Fruit fly (Drosophila melanogaster) whole organism, embryonic: ENCODE results near the gene CG14212.

ENCODE experiments used
- Ada2b ChIP-seq: fragments of 200-800 bp; sonication (Bioruptor generic); IDR thresholded peaks from 2 replicates; pipeline ENCODE4 v1.3.6; 2022; ENCODE audit warnings: missing biosample characterization, missing genetic modification characterization
- Adf1 ChIP-seq: fragments of 200-800 bp; sonication (Bioruptor generic); IDR thresholded peaks from 2 replicates; pipeline ENCODE4 v1.3.6; 2022; ENCODE audit warnings: missing biosample characterization, missing genetic modification characterization
- B-H2 ChIP-seq: fragments of 200-800 bp; sonication (Bioruptor generic); optimal IDR thresholded peaks from 2 replicates; lab custom pipeline; 2018; ENCODE audit warnings: missing biosample characterization, mild to moderate bottlenecking, missing genetic modification characterization
- Bteb2 ChIP-seq: fragments of 200-800 bp; sonication (Bioruptor generic); optimal IDR thresholded peaks from 2 replicates; lab custom pipeline; 2016; ENCODE audit warnings: missing biosample characterization, missing genetic modification characterization
- CG10366 ChIP-seq: fragments of 200-800 bp; sonication (Bioruptor generic); IDR thresholded peaks from 2 replicates; pipeline ENCODE4 v1.3.6; 2022; ENCODE audit warnings: missing biosample characterization, missing genetic modification characterization
- CG11093 ChIP-seq: fragments of 200-800 bp; sonication (Bioruptor generic); IDR thresholded peaks from 3 replicates; pipeline ENCODE4 v1.3.6; 2022; ENCODE audit warnings: missing biosample characterization, missing genetic modification characterization
- CG11560 ChIP-seq: fragments of 200-800 bp; sonication (Bioruptor generic); IDR thresholded peaks from 3 replicates; pipeline ENCODE4 v1.3.6; 2022; ENCODE audit warnings: missing biosample characterization, missing genetic modification characterization
- CG12769 ChIP-seq: fragments of 200-800 bp; sonication (Bioruptor generic); optimal IDR thresholded peaks from 2 replicates; lab custom pipeline; 2019; ENCODE audit warnings: missing biosample characterization, mild to moderate bottlenecking, missing genetic modification characterization, moderate library complexity
- CG12942 ChIP-seq: fragments of 200-800 bp; sonication (Bioruptor generic); optimal IDR thresholded peaks from 3 replicates; lab custom pipeline; 2016; ENCODE audit warnings: missing biosample characterization, missing genetic modification characterization
- CG13287 ChIP-seq: fragments of 200-800 bp; sonication (Bioruptor generic); IDR thresholded peaks from 2 replicates; pipeline ENCODE4 v1.3.6; 2022; ENCODE audit warnings: missing biosample characterization, missing genetic modification characterization; ENCODE audit not compliant: partially characterized antibody
- CG13424 ChIP-seq: fragments of 200-800 bp; sonication (Bioruptor generic); optimal IDR thresholded peaks from 2 replicates; lab custom pipeline; 2019; ENCODE audit warnings: missing biosample characterization, mild to moderate bottlenecking, missing genetic modification characterization, moderate library complexity
- CG15479 ChIP-seq: fragments of 200-800 bp; sonication (Bioruptor generic); optimal IDR thresholded peaks from 3 replicates; lab custom pipeline; 2019; ENCODE audit warnings: missing biosample characterization, mild to moderate bottlenecking, missing genetic modification characterization, moderate library complexity
- CG15514 ChIP-seq: fragments of 200-800 bp; sonication (Bioruptor generic); optimal IDR thresholded peaks from 3 replicates; lab custom pipeline; 2017; ENCODE audit warnings: missing biosample characterization, missing genetic modification characterization, mild to moderate bottlenecking, moderate library complexity, missing genetic modification reagents
- CG1602 ChIP-seq: fragments of 200-800 bp; sonication (Bioruptor generic); optimal IDR thresholded peaks from 3 replicates; lab custom pipeline; 2016; ENCODE audit warnings: missing biosample characterization, missing genetic modification characterization
- CG1792 ChIP-seq: fragments of 200-800 bp; sonication (Bioruptor generic); optimal IDR thresholded peaks from 2 replicates; lab custom pipeline; 2016; ENCODE audit warnings: missing biosample characterization, missing genetic modification characterization
- CG2120 ChIP-seq: fragments of 200-800 bp; sonication (Bioruptor generic); optimal IDR thresholded peaks from 3 replicates; lab custom pipeline; 2016; ENCODE audit warnings: missing biosample characterization, missing genetic modification characterization
- CG3281 ChIP-seq: fragments of 200-800 bp; sonication (Bioruptor generic); optimal IDR thresholded peaks from 3 replicates; lab custom pipeline; 2017; ENCODE audit warnings: missing biosample characterization, mild to moderate bottlenecking, missing genetic modification characterization
- CG34376 ChIP-seq: fragments of 200-800 bp; sonication (Bioruptor generic); optimal IDR thresholded peaks from 2 replicates; lab custom pipeline; 2018; ENCODE audit warnings: missing biosample characterization, mild to moderate bottlenecking, missing genetic modification characterization
- CG7372 ChIP-seq: fragments of 200-800 bp; sonication (Bioruptor generic); IDR thresholded peaks from 2 replicates; pipeline ENCODE4 v1.3.6; 2022; ENCODE audit warnings: missing biosample characterization, missing genetic modification characterization
- CG7839 ChIP-seq: fragments of 200-800 bp; sonication (Bioruptor generic); optimal IDR thresholded peaks from 3 replicates; lab custom pipeline; 2018; ENCODE audit warnings: missing biosample characterization, mild to moderate bottlenecking, missing genetic modification characterization, moderate library complexity
- CG8388 ChIP-seq: fragments of 200-800 bp; sonication (Bioruptor generic); optimal IDR thresholded peaks from 2 replicates; lab custom pipeline; 2019; ENCODE audit warnings: missing biosample characterization, mild to moderate bottlenecking, missing genetic modification characterization, moderate library complexity
- CG9876 ChIP-seq: fragments of 200-800 bp; sonication (Bioruptor generic); optimal IDR thresholded peaks from 2 replicates; lab custom pipeline; 2016; ENCODE audit warnings: missing biosample characterization, missing genetic modification characterization
- CHES-1-like ChIP-seq: fragments of 200-800 bp; sonication (Bioruptor generic); optimal IDR thresholded peaks from 2 replicates; lab custom pipeline; 2016; ENCODE audit warnings: missing biosample characterization, missing genetic modification characterization
- Drgx ChIP-seq: fragments of 200-800 bp; sonication (Bioruptor generic); IDR thresholded peaks from 2 replicates; pipeline ENCODE4 v1.3.6; 2022; ENCODE audit warnings: missing biosample characterization, missing genetic modification characterization
- E2f2 ChIP-seq: fragments of 200-800 bp; sonication (Bioruptor generic); IDR thresholded peaks from 2 replicates; pipeline ENCODE4 v1.3.6; 2022; ENCODE audit warnings: missing biosample characterization, missing genetic modification characterization
- Hand ChIP-seq: fragments of 200-800 bp; sonication (Bioruptor generic); optimal IDR thresholded peaks from 2 replicates; lab custom pipeline; 2017; ENCODE audit warnings: mild to moderate bottlenecking, missing biosample characterization, missing genetic modification reagents, missing genetic modification characterization
- HmgZ ChIP-seq: fragments of 200-800 bp; sonication (Bioruptor generic); optimal IDR thresholded peaks from 2 replicates; lab custom pipeline; 2018; ENCODE audit warnings: missing biosample characterization, mild to moderate bottlenecking, missing genetic modification characterization
- Hmr ChIP-seq: fragments of 200-800 bp; sonication (Bioruptor generic); optimal IDR thresholded peaks from 3 replicates; lab custom pipeline; 2017; ENCODE audit warnings: mild to moderate bottlenecking, missing biosample characterization, missing genetic modification reagents, missing genetic modification characterization
- Lim3 ChIP-seq: fragments of 200-800 bp; sonication (Bioruptor generic); IDR thresholded peaks from 2 replicates; pipeline ENCODE4 v1.3.6; 2022; ENCODE audit warnings: missing biosample characterization, missing genetic modification characterization
- Mad ChIP-seq: fragments of 200-800 bp; sonication (Bioruptor generic); optimal IDR thresholded peaks from 2 replicates; lab custom pipeline; 2016; ENCODE audit warnings: missing biosample characterization, missing genetic modification characterization
- TFAM ChIP-seq: fragments of 200-800 bp; sonication (Bioruptor generic); optimal IDR thresholded peaks from 2 replicates; lab custom pipeline; 2017; ENCODE audit warnings: missing biosample characterization, missing genetic modification characterization, inconsistent platforms
- Taf1 ChIP-seq: fragments of 200-800 bp; sonication (Bioruptor generic); IDR thresholded peaks from 2 replicates; pipeline ENCODE4 v1.3.6; 2022; ENCODE audit warnings: missing biosample characterization, missing genetic modification characterization
- bbx ChIP-seq: fragments of 200-800 bp; sonication (Bioruptor generic); IDR thresholded peaks from 2 replicates; pipeline ENCODE4 v1.3.6; 2022; ENCODE audit warnings: missing biosample characterization, missing genetic modification characterization; ENCODE audit not compliant: partially characterized antibody
- btn ChIP-seq: fragments of 200-800 bp; sonication (Bioruptor generic); optimal IDR thresholded peaks from 2 replicates; lab custom pipeline; 2016; ENCODE audit warnings: missing biosample characterization, missing genetic modification characterization
- cg ChIP-seq: fragments of 200-800 bp; sonication (Bioruptor generic); optimal IDR thresholded peaks from 3 replicates; lab custom pipeline; 2019; ENCODE audit warnings: missing biosample characterization, mild to moderate bottlenecking, missing genetic modification characterization, moderate library complexity
- disco-r ChIP-seq: fragments of 200-800 bp; sonication (Bioruptor generic); optimal IDR thresholded peaks from 2 replicates; lab custom pipeline; 2016; ENCODE audit warnings: missing biosample characterization, missing genetic modification characterization
- ftz-f1 ChIP-seq: fragments of 200-800 bp; sonication (Bioruptor generic); optimal IDR thresholded peaks from 2 replicates; lab custom pipeline; 2016; ENCODE audit warnings: missing biosample characterization, missing genetic modification characterization
- gcm ChIP-seq: fragments of 200-800 bp; sonication (Bioruptor generic); optimal IDR thresholded peaks from 2 replicates; lab custom pipeline; 2019; ENCODE audit warnings: missing biosample characterization, mild to moderate bottlenecking, missing genetic modification characterization, moderate library complexity
- gt ChIP-seq: fragments of 200-800 bp; sonication (Bioruptor generic); IDR thresholded peaks from 2 replicates; pipeline ENCODE4 v1.3.6; 2022; ENCODE audit warnings: missing biosample characterization, missing genetic modification characterization
- h ChIP-seq: fragments of >200 bp; optimal IDR thresholded peaks from 2 replicates; lab custom pipeline; 2017
- hth ChIP-seq: fragments of >200 bp; optimal IDR thresholded peaks from 2 replicates; lab custom pipeline; 2017; ENCODE audit warnings: inconsistent platforms
- jigr1 ChIP-seq: fragments of 200-800 bp; sonication (Bioruptor generic); IDR thresholded peaks from 3 replicates; pipeline ENCODE4 v1.3.6; 2022; ENCODE audit warnings: missing biosample characterization, missing genetic modification characterization
- peb ChIP-seq: fragments of 200-800 bp; sonication (Bioruptor generic); IDR thresholded peaks from 2 replicates; pipeline ENCODE4 v1.3.6; 2022; ENCODE audit warnings: missing biosample characterization, missing genetic modification characterization
- pum ChIP-seq: fragments of 200-800 bp; sonication (Bioruptor generic); optimal IDR thresholded peaks from 2 replicates; lab custom pipeline; 2016; ENCODE audit warnings: missing biosample characterization, missing genetic modification characterization
- slp2 ChIP-seq: fragments of 200-800 bp; sonication (Bioruptor generic); optimal IDR thresholded peaks from 2 replicates; lab custom pipeline; 2016; ENCODE audit warnings: missing biosample characterization, missing genetic modification characterization
- sob ChIP-seq: fragments of 200-800 bp; sonication (Bioruptor generic); IDR thresholded peaks from 2 replicates; pipeline ENCODE4 v1.3.6; 2022; ENCODE audit warnings: missing biosample characterization, missing genetic modification characterization
- ssp ChIP-seq: fragments of 200-800 bp; sonication (Bioruptor generic); IDR thresholded peaks from 2 replicates; pipeline ENCODE4 v1.3.6; 2022; ENCODE audit warnings: missing biosample characterization, missing genetic modification characterization
- stwl ChIP-seq: fragments of 200-800 bp; sonication (Bioruptor generic); optimal IDR thresholded peaks from 3 replicates; lab custom pipeline; 2018; ENCODE audit warnings: missing biosample characterization, mild to moderate bottlenecking, missing genetic modification characterization, moderate library complexity
- tna ChIP-seq: fragments of 200-800 bp; sonication (Bioruptor generic); IDR thresholded peaks from 2 replicates; pipeline ENCODE4 v1.3.6; 2022; ENCODE audit warnings: missing biosample characterization, missing genetic modification characterization; ENCODE audit not compliant: partially characterized antibody
- toy ChIP-seq: fragments of 200-800 bp; sonication (Bioruptor generic); IDR thresholded peaks from 2 replicates; pipeline ENCODE4 v1.3.6; 2022; ENCODE audit warnings: missing biosample characterization, missing genetic modification characterization
- trem ChIP-seq: fragments of 200-800 bp; optimal IDR thresholded peaks from 3 replicates; lab custom pipeline; 2019; ENCODE audit warnings: missing biosample characterization, mild to moderate bottlenecking, missing genetic modification characterization, moderate library complexity
- unpg ChIP-seq: fragments of 200-800 bp; sonication (Bioruptor generic); optimal IDR thresholded peaks from 3 replicates; lab custom pipeline; 2018; ENCODE audit warnings: missing biosample characterization, mild to moderate bottlenecking, missing genetic modification characterization, moderate library complexity
- zfh1 ChIP-seq: fragments of 200-800 bp; sonication (Bioruptor generic); IDR thresholded peaks from 3 replicates; pipeline ENCODE4 v1.3.6; 2022; ENCODE audit warnings: missing biosample characterization, missing genetic modification characterization

CG14212 gene

DNA sequence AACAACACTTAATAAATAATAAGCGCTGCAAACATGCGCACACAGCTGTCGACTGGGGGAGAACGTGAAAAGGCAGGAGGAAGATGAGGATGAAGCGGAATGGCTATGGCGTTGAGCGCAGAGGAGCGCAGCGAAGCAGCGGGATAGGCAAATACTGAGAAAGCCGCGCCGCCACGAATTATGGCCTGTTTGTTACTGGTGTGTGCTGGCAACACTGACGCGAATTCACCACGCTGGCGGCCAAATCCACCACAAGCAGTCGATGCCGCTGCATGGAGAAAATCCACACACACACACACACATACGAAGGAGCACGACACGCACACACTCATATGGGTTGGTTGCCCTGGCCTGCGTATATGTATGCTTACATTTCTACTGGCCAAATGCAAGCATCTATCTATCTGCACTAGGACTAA is 11.5 kb downstream of the CG14212 start (continued):
- no peak for TF ChIP-seq slp2 (GFP tag; lab: Kevin White, UChicago)
- no peak for TF ChIP-seq Drgx (GFP tag; lab: Robert Waterston, UW)
- no peak for TF ChIP-seq E2f2 (GFP tag; lab: Robert Waterston, UW)
- TF ChIP-seq CG10366: no peak
- no peak for TF ChIP-seq disco-r (GFP tag; lab: Kevin White, UChicago)
- TF ChIP-seq CG3281 (GFP tag; lab: Kevin White, UChicago): no peak
- no peak for TF ChIP-seq B-H2
- peak; percentile 7 for TF ChIP-seq stwl (tag; lab: Kevin White, UChicago)
- no peak for TF ChIP-seq Mad
- no peak for TF ChIP-seq tna
- TF ChIP-seq CG12769 (tag; lab: Kevin White, UChicago): no peak
- no peak for TF ChIP-seq Lim3 (GFP tag; lab: Robert Waterston, UW)
- TF ChIP-seq CG11560 (tag; lab: Robert Waterston, UW): no peak
- no peak for TF ChIP-seq zfh1 (GFP tag; lab: Robert Waterston, UW)
- no peak for TF ChIP-seq CG34376 (GFP tag; lab: Kevin White, UChicago)
- TF ChIP-seq CG11093 (GFP tag; lab: Robert Waterston, UW): no peak
- no peak for TF ChIP-seq sob (GFP tag; lab: Robert Waterston, UW)
- no peak; the same call in 1 of the 2 replicates for TF ChIP-seq CG13287 (GFP tag; lab: Robert Waterston, UW)
- TF ChIP-seq HmgZ (tag; lab: Kevin White, UChicago): no peak
- TF ChIP-seq ftz-f1 (GFP tag; lab: Kevin White, UChicago): no peak
- no peak for TF ChIP-seq gt (GFP tag; lab: Robert Waterston, UW)
- no peak for TF ChIP-seq Hmr (GFP tag; lab: Kevin White, UChicago)
- no peak for TF ChIP-seq CG7372 (GFP tag; lab: Robert Waterston, UW)
- TF ChIP-seq CG2120 (GFP tag; lab: Kevin White, UChicago): peak; percentile 30
- no peak for TF ChIP-seq CG8388 (GFP tag; lab: Kevin White, UChicago)
- TF ChIP-seq Bteb2 (GFP tag; lab: Kevin White, UChicago): no peak
- TF ChIP-seq cg: peak; percentile 94
- TF ChIP-seq CHES-1-like (GFP tag; lab: Kevin White, UChicago): no peak
- no peak for TF ChIP-seq gcm (GFP tag; lab: Kevin White, UChicago)
- no peak for TF ChIP-seq btn
- TF ChIP-seq Hand (GFP tag; lab: Kevin White, UChicago): peak; percentile 12
- TF ChIP-seq Ada2b: no peak
- no peak for TF ChIP-seq hth (lab: Kevin White, UChicago)
- TF ChIP-seq CG9876 (GFP tag; lab: Kevin White, UChicago): no peak
- TF ChIP-seq CG12942 (GFP tag; lab: Kevin White, UChicago): no peak
- no peak for TF ChIP-seq h (lab: Kevin White, UChicago)
- TF ChIP-seq TFAM (GFP tag; lab: Kevin White, UChicago): no peak
- TF ChIP-seq jigr1 (GFP tag; lab: Robert Waterston, UW): no peak
- no peak for TF ChIP-seq toy (GFP tag; lab: Robert Waterston, UW)
- no peak for TF ChIP-seq CG13424 (tag; lab: Kevin White, UChicago)
- no peak for TF ChIP-seq Taf1
- TF ChIP-seq peb (GFP tag; lab: Robert Waterston, UW): no peak
- TF ChIP-seq CG1602 (GFP tag; lab: Kevin White, UChicago): no peak
- no peak for TF ChIP-seq CG15514 (GFP tag; lab: Kevin White, UChicago)
- peak; percentile 54; the same call in 1 of the 2 replicates for TF ChIP-seq Adf1 (GFP tag; lab: Robert Waterston, UW)
- no peak for TF ChIP-seq unpg (GFP tag; lab: Kevin White, UChicago)
- no peak for TF ChIP-seq CG1792 (GFP tag; lab: Kevin White, UChicago)
- no peak for TF ChIP-seq CG15479 (GFP tag; lab: Kevin White, UChicago)
- no peak for TF ChIP-seq ssp (GFP tag; lab: Robert Waterston, UW)
- TF ChIP-seq CG7839 (tag; lab: Kevin White, UChicago): no peak
- no peak for TF ChIP-seq trem
- 0 out of 2 replicates have a peak, but pooled peaks have one; percentile 24 for TF ChIP-seq bbx (GFP tag; lab: Robert Waterston, UW)
- no peak for TF ChIP-seq pum (GFP tag; lab: Kevin White, UChicago)
